Worm (Caenorhabditis elegans): ENCODE results near the gene arrd-8.

The arrd-8 gene

DNA sequence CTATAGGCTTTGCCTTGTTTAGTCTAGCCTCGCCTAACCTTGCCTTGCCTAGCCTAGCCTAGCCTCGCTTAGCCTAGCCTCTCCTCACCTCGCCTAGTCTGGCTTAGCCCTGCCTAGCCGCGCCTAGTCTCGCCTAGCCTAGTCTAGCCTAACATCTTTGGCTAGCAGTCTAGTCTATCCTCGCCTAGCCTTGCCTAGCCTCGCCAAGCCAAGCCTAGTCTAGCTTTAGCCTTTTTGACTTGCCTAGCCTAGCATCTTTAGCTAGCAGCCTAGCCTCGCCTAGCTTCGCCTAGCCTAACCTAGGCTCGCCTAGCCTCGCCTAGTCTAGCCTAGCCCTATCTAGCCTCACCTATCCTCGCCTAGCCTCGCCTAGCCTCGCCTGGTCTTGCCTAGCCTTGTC, 46.1 kb downstream of the arrd-8 start:
- TF ChIP-seq mab-9 (GFP tag; IDR thresholded peaks at IDR 0.05): no peak
- no peak for TF ChIP-seq dpl-1 (GFP tag; optimal IDR thresholded peaks at IDR 0.05)
- no peak for TF ChIP-seq blmp-1 (tag; optimal IDR thresholded peaks at IDR 0.05)
- TF ChIP-seq fkh-8 (tag; optimal IDR thresholded peaks at IDR 0.05): no peak
- no peak for TF ChIP-seq sptf-1 (tag; optimal IDR thresholded peaks at IDR 0.05)
- no peak for TF ChIP-seq fkh-4 (tag; optimal IDR thresholded peaks at IDR 0.05; ENCODE audit: borderline replicate concordance)
- no peak for TF ChIP-seq swsn-7 (tag; optimal IDR thresholded peaks at IDR 0.05)
- no peak for TF ChIP-seq alr-1 (tag; optimal IDR thresholded peaks at IDR 0.05; ENCODE audit: borderline replicate concordance)
- no peak for TF ChIP-seq ceh-63 (GFP tag; optimal IDR thresholded peaks at IDR 0.05)
- no peak for TF ChIP-seq unc-98 (GFP tag; IDR thresholded peaks at IDR 0.05)
- TF ChIP-seq hlh-4 (tag; optimal IDR thresholded peaks at IDR 0.05): no peak
- TF ChIP-seq lin-14 (GFP tag; optimal IDR thresholded peaks at IDR 0.05): no peak
- TF ChIP-seq grh-1 (GFP tag; IDR thresholded peaks at IDR 0.05): no peak
- TF ChIP-seq pax-3 (tag; optimal IDR thresholded peaks at IDR 0.05): no peak
- no peak for TF ChIP-seq rnt-1 (tag; optimal IDR thresholded peaks at IDR 0.05)
- TF ChIP-seq unc-130 (tag; optimal IDR thresholded peaks at IDR 0.05): no peak
- TF ChIP-seq isw-1 (GFP tag; IDR thresholded peaks at IDR 0.05): no peak
- no peak for TF ChIP-seq hpl-2 (GFP tag; optimal IDR thresholded peaks at IDR 0.05)
- no peak for TF ChIP-seq ztf-11 (tag; optimal IDR thresholded peaks at IDR 0.05)
- TF ChIP-seq ztf-4 (tag; optimal IDR thresholded peaks at IDR 0.05): no peak

Measured in whole organism, L1 larva.